Worm (Caenorhabditis elegans): ENCODE data around the gene xbx-3.

The xbx-3 gene

DNA sequence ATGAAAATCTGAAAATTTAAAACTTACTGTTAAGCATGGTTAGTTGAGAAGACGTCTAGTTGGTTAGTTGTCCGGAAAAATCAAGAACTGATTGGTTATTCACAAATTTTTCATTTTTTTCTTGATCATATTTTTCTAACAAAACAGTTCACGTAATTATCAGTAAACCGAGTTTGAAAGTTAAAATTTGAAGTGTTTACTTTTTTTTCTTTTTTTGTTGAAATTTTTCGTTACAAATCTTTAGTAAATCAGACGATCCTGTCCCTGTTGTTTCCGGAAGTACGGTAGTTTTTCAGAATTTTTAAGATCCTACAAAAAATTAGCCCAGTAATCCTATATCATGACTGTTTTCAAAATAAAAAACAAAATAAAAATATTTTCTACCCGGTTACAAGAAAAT, 35.3 kb upstream of the xbx-3 start, which contains the start of gene C05B5.2:
TSS of gene C05B5.2 (minus strand) at position 101 of the 400 bp plus-strand sequence.
- TF ChIP-seq nhr-28 (tag; optimal IDR thresholded peaks at IDR 0.05) (no peak), zip-8 (tag; optimal IDR thresholded peaks at IDR 0.05) (no peak), mls-2 (tag; optimal IDR thresholded peaks at IDR 0.05) (no peak), unc-39 (tag; optimal IDR thresholded peaks at IDR 0.05) (no peak), mab-5 (tag; optimal IDR thresholded peaks at IDR 0.05) (no peak), ztf-11 (tag; optimal IDR thresholded peaks at IDR 0.05) (no peak), elt-3 (tag; optimal IDR thresholded peaks at IDR 0.05) (no peak), nhr-2 (tag; optimal IDR thresholded peaks at IDR 0.05) (no peak), tbx-8 (GFP tag; optimal IDR thresholded peaks at IDR 0.05) (no peak), ham-2 (GFP tag; optimal IDR thresholded peaks at IDR 0.05) (no peak), hlh-1 (tag; optimal IDR thresholded peaks at IDR 0.05) (no peak), elt-1 (tag; optimal IDR thresholded peaks at IDR 0.05; ENCODE audit: borderline replicate concordance, insufficient read depth) (no peak), unc-62 (GFP tag; optimal IDR thresholded peaks at IDR 0.05) (no peak), ceh-83 (GFP tag; optimal IDR thresholded peaks at IDR 0.05) (no peak)

- no peak for TF ChIP-seq mab-5 (tag; optimal IDR thresholded peaks at IDR 0.05)
- TF ChIP-seq snpc-4 (tag; optimal IDR thresholded peaks at IDR 0.05), result no peak
- no peak for TF ChIP-seq tbx-8 (GFP tag; optimal IDR thresholded peaks at IDR 0.05)
- TF ChIP-seq mep-1 (tag; optimal IDR thresholded peaks at IDR 0.05), result no peak
- no peak for TF ChIP-seq M03D4.4 (tag; optimal IDR thresholded peaks at IDR 0.05)
- TF ChIP-seq ceh-39 (tag; optimal IDR thresholded peaks at IDR 0.05), result no peak
- no peak for TF ChIP-seq cnd-1 (tag; optimal IDR thresholded peaks at IDR 0.05)
- no peak for TF ChIP-seq flh-1 (GFP tag; optimal IDR thresholded peaks at IDR 0.05)
- no peak for TF ChIP-seq lin-13 (tag; optimal IDR thresholded peaks at IDR 0.05)
- no peak for TF ChIP-seq drap-1 (GFP tag; optimal IDR thresholded peaks at IDR 0.05)
- TF ChIP-seq sem-2 (GFP tag; optimal IDR thresholded peaks at IDR 0.05), result no peak
- no peak for TF ChIP-seq lsy-2 (tag; optimal IDR thresholded peaks at IDR 0.05)
- TF ChIP-seq hlh-1 (tag; optimal IDR thresholded peaks at IDR 0.05), result no peak
- TF ChIP-seq mls-2 (tag; optimal IDR thresholded peaks at IDR 0.05), result no peak
- no peak for TF ChIP-seq nhr-12 (tag; optimal IDR thresholded peaks at IDR 0.05)
These were observed 34.7 kb upstream of the xbx-3 start, which contains the start of gene C05B5.5 for ce11 chrIII:10001060-10001459. TSS of gene C05B5.5 (plus strand) at chrIII:10001360.

DNA sequence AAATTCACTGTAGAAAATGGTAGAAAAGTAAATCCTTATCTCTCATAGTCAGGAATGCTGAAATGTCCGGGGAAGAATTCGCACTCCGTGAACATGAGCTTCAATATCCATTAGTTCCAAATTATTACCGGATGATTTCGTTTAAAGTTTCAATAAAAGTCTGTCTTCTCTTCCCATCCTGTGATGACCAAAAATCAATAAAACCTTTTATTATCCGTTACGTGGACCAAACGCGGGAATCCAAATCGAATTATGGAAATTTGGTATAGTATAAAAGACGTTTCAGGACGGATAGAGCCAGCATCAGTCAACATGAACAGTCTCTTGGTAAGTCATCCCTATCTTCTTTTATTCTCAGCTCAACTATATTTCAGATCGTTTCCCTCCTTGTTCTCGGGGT, 31.5 kb upstream of the xbx-3 start, which contains the start of gene C05B5.11:
TSS of gene C05B5.11 (plus strand) at position 301 of the 400 bp plus-strand sequence.
- TF ChIP-seq lin-32 (GFP tag; optimal IDR thresholded peaks at IDR 0.05) (no peak), zip-8 (tag; optimal IDR thresholded peaks at IDR 0.05) (no peak), ham-2 (GFP tag; optimal IDR thresholded peaks at IDR 0.05) (no peak), sem-2 (GFP tag; optimal IDR thresholded peaks at IDR 0.05) (no peak), bed-3 (GFP tag; optimal IDR thresholded peaks at IDR 0.05) (no peak), ceh-43 (GFP tag; optimal IDR thresholded peaks at IDR 0.05) (no peak), snpc-4 (tag; optimal IDR thresholded peaks at IDR 0.05) (no peak), ceh-39 (tag; optimal IDR thresholded peaks at IDR 0.05) (no peak), sptf-1 (tag; optimal IDR thresholded peaks at IDR 0.05) (no peak), unc-39 (tag; optimal IDR thresholded peaks at IDR 0.05) (no peak), lsy-2 (tag; optimal IDR thresholded peaks at IDR 0.05) (no peak), nhr-76 (tag; optimal IDR thresholded peaks at IDR 0.05) (no peak), nhr-2 (tag; optimal IDR thresholded peaks at IDR 0.05) (no peak)

- TF ChIP-seq snpc-4 (tag; optimal IDR thresholded peaks at IDR 0.05) (no peak), zip-8 (tag; optimal IDR thresholded peaks at IDR 0.05) (no peak), blmp-1 (tag; optimal IDR thresholded peaks at IDR 0.05) (no peak), nhr-237 (tag; optimal IDR thresholded peaks at IDR 0.05) (no peak), hlh-1 (tag; optimal IDR thresholded peaks at IDR 0.05) (no peak), unc-120 (tag; optimal IDR thresholded peaks at IDR 0.05; ENCODE audit: poor library complexity, severe bottlenecking) (no peak), ztf-11 (tag; optimal IDR thresholded peaks at IDR 0.05) (no peak), sptf-1 (tag; optimal IDR thresholded peaks at IDR 0.05) (no peak)
These were observed 28.9 kb upstream of the xbx-3 start, which contains the start of gene C05B5.8 for ce11 chrIII:10006734-10007348. TSS of gene C05B5.8 (minus strand) at chrIII:10006784.

Measured in whole organism, mixed stage, embryonic.